Fruit fly (Drosophila melanogaster) whole organism: ENCODE data around the gene AdoR.

ENCODE experiments used
- EcR ChIP-seq, 2 experiments: fragments of >200 bp; optimal IDR thresholded peaks; 2 replicates each; lab custom pipeline; 2017; ENCODE audit warnings: missing biosample characterization in 2 of 2, missing genetic modification characterization in 2 of 2, missing genetic modification reagents in 2 of 2
- pan ChIP-seq: fragments of >200 bp; optimal IDR thresholded peaks from 2 replicates; lab custom pipeline; 2017

- TF ChIP-seq EcR (GFP tag; optimal IDR thresholded peaks at IDR 0.05; lab: Kevin White, UChicago) (no peak), pan (no peak)
Measured at dm6 chr3R:30129019-30129418, 20.4 kb downstream of the AdoR start, which contains the start of gene Ppi1.
